Worm (Caenorhabditis elegans) whole organism, L1 larva: ENCODE measurements around the gene T22B7.7.

Experiments used
- ama-1 ChIP-seq: fragments of 150-350 bp; optimal IDR thresholded peaks from 2 replicates; lab custom pipeline; 2014
- blmp-1 ChIP-seq: fragments of 150-350 bp; optimal IDR thresholded peaks from 2 replicates; lab custom pipeline; 2014; ENCODE audit warnings: missing biosample characterization, missing genetic modification characterization
- mab-9 ChIP-seq: fragments of 200-800 bp; sonication (Bioruptor generic); IDR thresholded peaks from 2 replicates; pipeline ENCODE4 v1.3.6; 2022; ENCODE audit warnings: missing genetic modification reagents, missing genetic modification characterization, missing compliant biosample characterization
- nhr-19 ChIP-seq: fragments of 200-800 bp; sonication (Bioruptor generic); conservative IDR thresholded peaks from 2 replicates; pipeline ENCODE4 v1.3.6; 2022; ENCODE audit warnings: missing genetic modification characterization, missing compliant biosample characterization
- nhr-76 ChIP-seq: sonication (generic microtip); optimal IDR thresholded peaks from 2 replicates; lab custom pipeline; 2017; ENCODE audit warnings: missing biosample characterization, missing genetic modification characterization
- pqm-1 ChIP-seq: sonication (generic microtip); optimal IDR thresholded peaks from 3 replicates; lab custom pipeline; 2017; ENCODE audit warnings: missing biosample characterization, missing genetic modification characterization
- snpc-4 ChIP-seq: fragments of 150-350 bp; optimal IDR thresholded peaks from 2 replicates; lab custom pipeline; 2014; ENCODE audit warnings: missing biosample characterization, missing genetic modification characterization
- tbx-2 ChIP-seq: sonication (generic microtip); optimal IDR thresholded peaks from 2 replicates; lab custom pipeline; 2016; ENCODE audit warnings: missing genetic modification characterization, missing compliant biosample characterization
- unc-62 ChIP-seq: fragments of 150-350 bp; optimal IDR thresholded peaks from 2 replicates; lab custom pipeline; 2014; ENCODE audit warnings: missing biosample characterization, missing genetic modification reagents, missing genetic modification characterization
- unc-98 ChIP-seq: fragments of 200-800 bp; sonication (Bioruptor generic); IDR thresholded peaks from 2 replicates; pipeline ENCODE4 v1.3.6; 2022; ENCODE audit warnings: missing genetic modification characterization, missing compliant biosample characterization
- zag-1 ChIP-seq: fragments of 150-350 bp; optimal IDR thresholded peaks from 2 replicates; lab custom pipeline; 2014; ENCODE audit warnings: missing biosample characterization, missing genetic modification characterization

ce11 chrX:5669733-5670132, 15.9 kb upstream of the T22B7.7 start:
- TF ChIP-seq unc-62 (no peak), ama-1 (lab: Kevin White, UChicago) (no peak), snpc-4 (tag; lab: Kevin White, UChicago) (no peak), nhr-76 (no peak), mab-9 (GFP tag; lab: Robert Waterston, UW) (no peak), zag-1 (no peak), unc-98 (GFP tag; lab: Robert Waterston, UW) (no peak), blmp-1 (tag; lab: Kevin White, UChicago) (no peak), tbx-2 (tag; lab: Kevin White, UChicago) (no peak), pqm-1 (no peak), nhr-19 (GFP tag; lab: Robert Waterston, UW) (no peak)
